Fruit fly (Drosophila melanogaster) whole organism, wandering third instar larva: ENCODE results near the gene SelG.

ENCODE experiments used
- Abd-B ChIP-seq: fragments of >200 bp; optimal IDR thresholded peaks from 2 replicates; lab custom pipeline; 2017; ENCODE audit warnings: missing biosample characterization, missing genetic modification characterization
- CG32264 ChIP-seq: fragments of 200-800 bp; sonication (Bioruptor generic); optimal IDR thresholded peaks from 2 replicates; lab custom pipeline; 2016; ENCODE audit warnings: missing biosample characterization, missing genetic modification characterization
- brk ChIP-seq: fragments of 200-800 bp; sonication (Bioruptor generic); optimal IDR thresholded peaks from 2 replicates; lab custom pipeline; 2016; ENCODE audit warnings: missing biosample characterization, mild to moderate bottlenecking, missing genetic modification characterization

DNA sequence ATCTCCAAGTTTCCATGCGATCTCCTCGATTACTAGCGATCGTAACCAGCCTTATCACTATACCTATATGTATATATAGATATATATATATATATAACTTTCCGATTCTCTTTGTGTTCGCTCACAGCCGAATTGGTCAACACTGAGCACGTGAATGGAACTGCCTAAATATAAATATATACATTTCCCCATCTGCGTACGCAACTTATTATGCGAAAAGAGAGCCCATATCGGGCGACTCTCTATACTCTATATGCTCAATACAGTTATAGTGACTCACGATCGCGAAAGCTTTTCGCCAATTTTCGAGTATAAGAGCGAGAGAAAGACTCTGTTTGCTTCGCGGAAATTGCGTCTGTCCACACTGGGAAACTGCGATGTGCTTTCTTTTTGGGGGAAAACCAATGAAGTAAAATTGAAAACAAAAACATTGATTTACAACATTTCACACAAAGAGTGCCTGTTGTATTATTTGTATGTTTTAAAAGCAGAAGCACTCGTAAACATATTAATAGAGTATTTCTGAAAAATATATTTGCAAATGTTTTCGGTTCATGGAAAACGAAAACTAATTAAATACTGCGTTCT, 35.7 kb downstream of the SelG start:
- no peak for TF ChIP-seq Abd-B (GFP tag; lab: Kevin White, UChicago)
- TF ChIP-seq brk: no peak
- no peak for TF ChIP-seq CG32264
